Worm (Caenorhabditis elegans) whole organism, L2 larva: Measurements from ENCODE around the gene D1053.3.

ENCODE experiments used
- F13H6.1 ChIP-seq: sonication (generic microtip); optimal IDR thresholded peaks from 2 replicates; lab custom pipeline; 2016; ENCODE audit warnings: missing genetic modification characterization, missing compliant biosample characterization
- blmp-1 ChIP-seq: sonication (generic microtip); optimal IDR thresholded peaks from 2 replicates; lab custom pipeline; 2017; ENCODE audit warnings: missing genetic modification characterization, mild to moderate bottlenecking, missing compliant biosample characterization, antibody characterized with exemption, moderate library complexity; ENCODE audit not compliant: insufficient read depth
- ceh-16 ChIP-seq: fragments of 150-350 bp; optimal IDR thresholded peaks from 2 replicates; lab custom pipeline; 2014; ENCODE audit warnings: missing biosample characterization, missing genetic modification characterization
- crh-2 ChIP-seq: sonication (generic microtip); optimal IDR thresholded peaks from 2 replicates; lab custom pipeline; 2017; ENCODE audit warnings: missing biosample characterization, missing genetic modification characterization
- egl-27 ChIP-seq: sonication (generic microtip); optimal IDR thresholded peaks from 3 replicates; lab custom pipeline; 2017; ENCODE audit warnings: missing biosample characterization, missing genetic modification reagents, missing genetic modification characterization
- elt-1 ChIP-seq: fragments of 150-350 bp; optimal IDR thresholded peaks from 2 replicates; lab custom pipeline; 2014; ENCODE audit warnings: missing biosample characterization, missing genetic modification characterization
- fos-1 ChIP-seq: fragments of 150-350 bp; optimal IDR thresholded peaks from 2 replicates; lab custom pipeline; 2014; ENCODE audit warnings: missing biosample characterization, missing genetic modification characterization
- gmeb-1 ChIP-seq: fragments of 150-350 bp; optimal IDR thresholded peaks from 2 replicates; lab custom pipeline; 2014; ENCODE audit warnings: missing biosample characterization, missing genetic modification characterization
- lin-11 ChIP-seq: fragments of 150-350 bp; sonication (generic microtip); optimal IDR thresholded peaks from 2 replicates; lab custom pipeline; 2014; ENCODE audit warnings: missing biosample characterization, missing genetic modification characterization, inconsistent platforms, mixed read lengths
- lin-39 ChIP-seq: fragments of 150-350 bp; optimal IDR thresholded peaks from 2 replicates; lab custom pipeline; 2014; ENCODE audit warnings: missing biosample characterization, missing genetic modification reagents, missing genetic modification characterization
- lsy-2 ChIP-seq, 2 experiments: fragments of 150-350 bp in 1 of 2; sonication (generic microtip) in 1 of 2; optimal IDR thresholded peaks; 2 replicates each; lab custom pipeline; 2014 to 2017; ENCODE audit warnings: missing biosample characterization in 2 of 2, missing genetic modification characterization in 2 of 2
- mdl-1 ChIP-seq, 2 experiments: fragments of 150-350 bp in 1 of 2; sonication (generic microtip) in 1 of 2; optimal IDR thresholded peaks; 2 replicates each; lab custom pipeline; 2017; ENCODE audit warnings: missing biosample characterization in 2 of 2, missing genetic modification characterization in 2 of 2
- nhr-10 ChIP-seq: sonication (generic microtip); optimal IDR thresholded peaks from 2 replicates; lab custom pipeline; 2017; ENCODE audit warnings: missing biosample characterization, missing genetic modification characterization
- nhr-12 ChIP-seq: fragments of 150-350 bp; optimal IDR thresholded peaks from 2 replicates; lab custom pipeline; 2014; ENCODE audit warnings: missing biosample characterization, missing genetic modification characterization
- nhr-129 ChIP-seq: fragments of 150-350 bp; optimal IDR thresholded peaks from 2 replicates; lab custom pipeline; 2014; ENCODE audit warnings: missing biosample characterization, missing genetic modification characterization
- nhr-237 ChIP-seq: fragments of 150-350 bp; optimal IDR thresholded peaks from 2 replicates; lab custom pipeline; 2014; ENCODE audit warnings: missing biosample characterization, missing genetic modification characterization
- nhr-25 ChIP-seq: fragments of 150-350 bp; sonication (generic microtip); optimal IDR thresholded peaks from 3 replicates; lab custom pipeline; 2014; ENCODE audit warnings: missing biosample characterization, missing genetic modification characterization
- nhr-6 ChIP-seq: fragments of 150-350 bp; optimal IDR thresholded peaks from 2 replicates; lab custom pipeline; 2014; ENCODE audit warnings: missing biosample characterization, missing genetic modification characterization
- peb-1 ChIP-seq: fragments of 150-350 bp; optimal IDR thresholded peaks from 2 replicates; lab custom pipeline; 2014; ENCODE audit warnings: missing biosample characterization, missing genetic modification characterization
- sem-4 ChIP-seq: fragments of 150-350 bp; optimal IDR thresholded peaks from 2 replicates; lab custom pipeline; 2014; ENCODE audit warnings: missing biosample characterization, missing genetic modification reagents, missing genetic modification characterization
- skn-1 ChIP-seq: sonication (generic microtip); optimal IDR thresholded peaks from 2 replicates; lab custom pipeline; 2017; ENCODE audit warnings: missing biosample characterization, missing genetic modification characterization
- sma-3 ChIP-seq: sonication (generic microtip); optimal IDR thresholded peaks from 2 replicates; lab custom pipeline; 2016; ENCODE audit warnings: missing genetic modification reagents, missing genetic modification characterization, missing compliant biosample characterization
- sma-9 ChIP-seq, 2 experiments: fragments of 150-350 bp in 1 of 2; sonication (generic microtip) in 1 of 2; optimal IDR thresholded peaks; 2 replicates each; lab custom pipeline; 2014 to 2016; ENCODE audit warnings: missing genetic modification characterization in 2 of 2, mild to moderate bottlenecking in 1 of 2, missing biosample characterization in 1 of 2, missing compliant biosample characterization in 1 of 2, missing genetic modification reagents in 1 of 2, moderate library complexity in 1 of 2
- snpc-4 ChIP-seq: fragments of 150-350 bp; optimal IDR thresholded peaks from 2 replicates; lab custom pipeline; 2014; ENCODE audit warnings: missing biosample characterization, missing genetic modification characterization
- unc-39 ChIP-seq: fragments of 150-350 bp; optimal IDR thresholded peaks from 2 replicates; lab custom pipeline; 2014; ENCODE audit warnings: missing biosample characterization, missing genetic modification characterization
- unc-62 ChIP-seq: fragments of 150-350 bp; optimal IDR thresholded peaks from 2 replicates; lab custom pipeline; 2014; ENCODE audit warnings: missing biosample characterization, missing genetic modification reagents, missing genetic modification characterization
- ztf-1 ChIP-seq: fragments of 200-800 bp; sonication (Bioruptor generic); conservative IDR thresholded peaks from 2 replicates; pipeline ENCODE4 v1.3.6; 2022; ENCODE audit warnings: missing genetic modification characterization, missing compliant biosample characterization

The D1053.3 gene

DNA sequence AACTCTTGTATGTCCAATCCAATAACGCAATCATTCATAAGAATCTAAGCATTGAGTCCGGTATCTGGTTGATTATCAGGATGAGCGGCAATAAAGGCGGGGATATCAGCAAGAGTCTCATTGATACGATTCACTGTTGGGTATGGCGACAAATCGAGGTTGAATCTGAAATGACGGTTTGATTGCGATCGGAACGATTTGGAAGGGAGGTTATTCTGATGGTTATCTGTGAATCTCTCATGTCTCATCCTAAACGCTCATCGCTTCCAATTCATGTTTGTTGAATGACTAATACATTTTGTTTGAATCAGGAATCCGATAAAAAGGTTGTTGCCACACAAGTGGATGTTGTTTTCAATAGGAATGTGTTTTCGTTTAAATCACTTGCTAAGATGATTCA lies 10.5 kb downstream of the D1053.3 start:
- TF ChIP-seq peb-1 (tag; lab: Kevin White, UChicago) (no peak), sma-9 (GFP tag; optimal IDR thresholded peaks at IDR 0.05; lab: Kevin White, UChicago) (peak; percentile 33), sma-9 (tag; optimal IDR thresholded peaks at IDR 0.05; lab: Kevin White, UChicago) (no peak), nhr-6 (no peak), ceh-16 (peak; percentile 66), elt-1 (tag; lab: Kevin White, UChicago) (peak; percentile 93), snpc-4 (tag; lab: Kevin White, UChicago) (no peak)

DNA sequence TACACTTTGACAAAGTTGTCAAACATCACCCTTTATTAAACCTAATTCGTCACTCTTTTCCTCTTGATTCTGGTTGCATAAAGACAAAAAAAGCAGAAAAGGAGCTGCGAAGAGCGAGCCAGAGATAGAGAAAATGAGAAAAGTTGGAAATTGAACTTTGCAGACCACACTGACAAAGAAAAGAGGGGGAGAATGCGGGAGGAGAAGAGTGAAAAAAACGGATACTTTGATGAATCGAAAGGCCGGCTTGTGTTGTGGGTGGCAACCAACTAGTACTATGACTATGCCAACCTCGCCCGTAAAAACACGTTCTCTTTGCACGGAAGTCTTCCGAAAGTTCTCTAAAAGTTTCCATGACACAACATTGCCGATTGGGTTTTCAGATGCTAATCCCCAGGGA lies 11.3 kb downstream of the D1053.3 start:
- TF ChIP-seq sem-4 (no peak), skn-1 (no peak), nhr-129 (tag; lab: Kevin White, UChicago) (peak; percentile 27), snpc-4 (tag; lab: Kevin White, UChicago) (no peak), sma-9 (GFP tag; optimal IDR thresholded peaks at IDR 0.05; lab: Kevin White, UChicago) (no peak), sma-9 (tag; optimal IDR thresholded peaks at IDR 0.05; lab: Kevin White, UChicago) (no peak), nhr-12 (tag; lab: Kevin White, UChicago) (no peak), unc-39 (tag; lab: Kevin White, UChicago) (no peak)

DNA sequence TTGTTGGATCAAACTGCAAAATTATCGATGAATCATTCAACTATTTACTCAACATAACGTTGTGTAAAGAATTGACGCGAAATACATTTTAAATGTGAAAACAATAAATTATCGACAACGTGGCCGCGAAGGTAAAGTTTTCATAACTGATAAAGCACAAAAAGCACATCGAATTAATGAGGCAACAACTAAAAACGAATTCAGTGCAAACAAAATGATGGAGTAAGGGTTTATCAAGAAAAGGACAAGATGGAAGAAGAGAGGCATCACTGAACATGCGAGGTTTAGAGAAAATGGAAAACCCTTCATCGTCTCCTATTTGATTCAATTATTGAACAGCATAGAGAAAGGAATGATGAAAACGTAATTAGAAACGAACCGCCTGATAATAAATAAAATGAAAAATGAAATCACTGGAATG lies 13.2 kb downstream of the D1053.3 start, which contains the start of gene D1053.4:
Gene D1053.4, minus strand, starts transcription at position 20 of the 421 bp plus-strand sequence.
- peak in 1 of 2 experiments; percentile 15 for TF ChIP-seq mdl-1 (tag; optimal IDR thresholded peaks at IDR 0.05; lab: Kevin White, UChicago)
- no peak for TF ChIP-seq unc-62 (GFP tag; lab: Kevin White, UChicago)
- TF ChIP-seq sem-4, result no peak
- peak; percentile 18 for TF ChIP-seq F13H6.1 (tag; lab: Kevin White, UChicago)
- no peak for TF ChIP-seq blmp-1
- no peak for TF ChIP-seq nhr-6
- TF ChIP-seq lsy-2 (tag; optimal IDR thresholded peaks at IDR 0.05; lab: Kevin White, UChicago), result no peak
- TF ChIP-seq snpc-4 (tag; lab: Kevin White, UChicago), result no peak
- peak; percentile 22 for TF ChIP-seq egl-27 (tag; lab: Kevin White, UChicago)
- TF ChIP-seq sma-9 (GFP tag; optimal IDR thresholded peaks at IDR 0.05; lab: Kevin White, UChicago), result peak; percentile 47
- TF ChIP-seq sma-9 (tag; optimal IDR thresholded peaks at IDR 0.05; lab: Kevin White, UChicago), result no peak
- peak; percentile 76 for TF ChIP-seq crh-2 (tag; lab: Kevin White, UChicago)
- TF ChIP-seq lin-11 (tag; lab: Kevin White, UChicago), result no peak
- TF ChIP-seq nhr-237 (tag; lab: Kevin White, UChicago), result no peak
- peak; percentile 8 for TF ChIP-seq gmeb-1
- TF ChIP-seq fos-1 (tag; lab: Kevin White, UChicago), result peak; percentile 85
- TF ChIP-seq sma-3 (GFP tag; lab: Kevin White, UChicago), result no peak
- no peak for TF ChIP-seq ztf-1 (GFP tag; lab: Robert Waterston, UW)
- TF ChIP-seq nhr-10 (tag; lab: Kevin White, UChicago), result no peak
- TF ChIP-seq nhr-25, result no peak
- TF ChIP-seq, all 48 proteins: peak for 7

DNA sequence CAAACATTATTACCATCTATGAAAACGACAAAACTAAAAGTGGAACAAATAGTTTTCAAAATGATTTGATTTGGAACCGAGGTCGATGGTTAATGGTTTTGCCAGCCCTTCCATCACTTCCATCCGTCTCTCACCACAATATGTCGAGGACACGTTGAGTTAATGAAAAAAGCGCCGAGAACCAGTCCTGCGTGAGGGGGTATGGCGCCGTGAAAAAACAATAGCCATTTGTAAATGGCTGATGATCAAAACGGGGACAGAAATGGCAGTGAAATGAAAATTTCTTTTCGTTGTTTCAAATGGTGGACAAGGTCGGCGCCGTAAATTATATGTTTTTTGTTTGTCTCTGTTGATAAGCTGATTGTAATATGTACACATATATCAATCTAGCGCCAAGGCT lies 16.9 kb downstream of the D1053.3 start:
- TF ChIP-seq F13H6.1 (tag; lab: Kevin White, UChicago) (peak; percentile 4), nhr-25 (peak; percentile 43), lin-39 (no peak)

DNA sequence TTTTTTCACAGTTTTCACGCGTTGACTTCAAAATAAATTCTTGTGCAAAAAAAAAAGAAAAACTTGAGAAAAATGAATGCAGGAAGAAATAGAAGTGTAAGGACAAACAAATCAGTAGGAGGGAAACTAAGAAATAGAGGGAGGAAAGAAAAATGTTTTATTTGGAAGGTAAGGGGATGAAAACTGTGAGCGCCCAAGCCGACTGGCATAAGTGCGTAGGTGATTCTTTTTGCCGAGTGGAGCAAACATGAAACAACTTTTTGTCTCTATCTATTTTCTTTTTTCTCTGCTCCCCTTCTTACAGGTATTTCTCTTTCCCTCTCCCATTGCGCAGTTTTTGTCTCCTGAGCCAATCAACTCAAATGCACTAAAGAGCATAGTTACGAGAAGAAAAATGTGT lies 18.2 kb downstream of the D1053.3 start:
- TF ChIP-seq nhr-6, result no peak
- TF ChIP-seq F13H6.1 (tag; lab: Kevin White, UChicago), result peak; percentile 53
- TF ChIP-seq nhr-129 (tag; lab: Kevin White, UChicago), result peak; percentile 3

DNA sequence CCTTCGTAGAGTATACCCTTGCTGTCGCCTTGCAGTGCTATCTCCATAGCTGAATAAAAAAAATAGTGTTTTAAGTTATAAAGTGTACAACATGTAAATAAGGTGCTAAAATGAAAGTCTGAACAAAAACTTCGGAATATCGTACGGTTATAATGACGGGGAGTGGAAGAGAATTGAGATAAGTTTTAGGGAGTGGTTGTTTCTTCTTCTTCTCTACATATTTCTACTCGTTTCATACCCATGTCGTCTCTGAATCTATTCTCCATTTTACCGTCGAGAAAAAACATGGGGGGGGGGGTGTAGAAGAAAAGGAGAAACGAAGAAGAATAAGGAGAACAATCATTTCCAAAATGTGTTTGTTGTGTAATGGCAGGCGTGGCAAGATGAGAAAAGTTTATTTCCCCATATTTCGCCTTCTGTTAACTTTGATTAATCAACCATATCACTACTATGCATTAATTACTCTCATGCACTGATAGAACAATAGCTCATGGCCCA lies 20.4 kb downstream of the D1053.3 start, which contains the start of gene C44C10.9:
Gene C44C10.9, minus strand, starts transcription at position 51 of the 498 bp plus-strand sequence.
- TF ChIP-seq ceh-16 (no peak), nhr-25 (peak; percentile 42), lin-11 (tag; lab: Kevin White, UChicago) (no peak), blmp-1 (peak; percentile 28), gmeb-1 (no peak)
- TF ChIP-seq, all 48 proteins: peak for 2
